Fruit fly (Drosophila melanogaster) whole organism, adult: ENCODE data around the gene Iyd.

Experiments
- CG14711 ChIP-seq: fragments of 200-800 bp; sonication (Bioruptor generic); optimal IDR thresholded peaks from 2 replicates; lab custom pipeline; 2018; ENCODE audit warnings: missing biosample characterization, mild to moderate bottlenecking, missing genetic modification characterization, moderate library complexity
- CG1620 ChIP-seq: fragments of 200-800 bp; sonication (Bioruptor generic); optimal IDR thresholded peaks from 2 replicates; lab custom pipeline; 2016; ENCODE audit warnings: missing biosample characterization, missing genetic modification characterization
- CG33017 ChIP-seq: fragments of 200-800 bp; sonication (Bioruptor generic); optimal IDR thresholded peaks from 2 replicates; lab custom pipeline; 2018; ENCODE audit warnings: missing biosample characterization, mild to moderate bottlenecking, missing genetic modification characterization, moderate library complexity
- CG5204 ChIP-seq: fragments of 200-800 bp; sonication (Bioruptor generic); optimal IDR thresholded peaks from 2 replicates; lab custom pipeline; 2016; ENCODE audit warnings: missing biosample characterization, missing genetic modification characterization
- Mnt ChIP-seq: fragments of 200-800 bp; sonication (Bioruptor generic); optimal IDR thresholded peaks from 2 replicates; lab custom pipeline; 2016; ENCODE audit warnings: missing biosample characterization, mild to moderate bottlenecking, missing genetic modification characterization
- toe ChIP-seq: fragments of 200-800 bp; sonication (Bioruptor generic); optimal IDR thresholded peaks from 2 replicates; lab custom pipeline; 2016; ENCODE audit warnings: missing biosample characterization, missing genetic modification characterization

DNA sequence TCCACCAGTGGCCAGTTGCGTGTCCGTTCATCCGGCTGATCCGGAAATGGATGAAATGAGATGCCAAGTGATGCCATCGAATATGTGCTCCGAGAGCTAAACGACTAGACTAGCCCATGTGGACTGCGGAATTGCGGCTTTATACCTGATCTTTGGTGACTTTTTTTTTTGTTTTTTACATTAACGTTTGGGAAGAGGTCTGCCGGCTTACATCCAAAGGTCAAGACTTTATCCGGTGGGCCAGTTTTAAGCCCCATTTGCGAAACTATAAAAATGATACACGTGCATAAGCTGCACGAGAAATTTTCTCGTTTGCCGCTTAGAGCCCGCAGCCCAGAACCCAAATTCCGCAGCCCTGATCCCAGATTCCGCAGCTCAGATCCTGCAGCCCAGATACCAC, 6.9 kb upstream of the Iyd start, which contains the start of gene Elo68alpha:
- TF ChIP-seq CG5204 (GFP tag; lab: Kevin White, UChicago): no peak
- no peak for TF ChIP-seq CG14711 (tag; lab: Kevin White, UChicago)
- no peak for TF ChIP-seq Mnt
- TF ChIP-seq CG33017 (tag; lab: Kevin White, UChicago): no peak
- no peak for TF ChIP-seq toe (GFP tag; lab: Kevin White, UChicago)
- no peak for TF ChIP-seq CG1620 (GFP tag; lab: Kevin White, UChicago)
